Fruit fly (Drosophila melanogaster) whole organism, embryonic: Measurements from ENCODE around the gene sit.

Source experiments
- CG10267 ChIP-seq: fragments of 200-800 bp; sonication (Bioruptor generic); optimal IDR thresholded peaks from 2 replicates; lab custom pipeline; 2018; ENCODE audit warnings: missing biosample characterization, mild to moderate bottlenecking, missing genetic modification characterization, moderate library complexity
- CG13287 ChIP-seq: fragments of 200-800 bp; sonication (Bioruptor generic); IDR thresholded peaks from 2 replicates; pipeline ENCODE4 v1.3.6; 2022; ENCODE audit warnings: missing biosample characterization, missing genetic modification characterization; ENCODE audit not compliant: partially characterized antibody
- CG13424 ChIP-seq: fragments of 200-800 bp; sonication (Bioruptor generic); optimal IDR thresholded peaks from 2 replicates; lab custom pipeline; 2019; ENCODE audit warnings: missing biosample characterization, mild to moderate bottlenecking, missing genetic modification characterization, moderate library complexity
- CG13775 ChIP-seq: fragments of 200-800 bp; sonication (Bioruptor generic); optimal IDR thresholded peaks from 3 replicates; lab custom pipeline; 2017; ENCODE audit warnings: missing biosample characterization, mild to moderate bottlenecking, missing genetic modification characterization
- CG14050 ChIP-seq: fragments of 200-800 bp; sonication (Bioruptor generic); IDR thresholded peaks from 3 replicates; pipeline ENCODE4 v1.3.6; 2022; ENCODE audit warnings: missing biosample characterization, missing genetic modification characterization
- CG14710 ChIP-seq: fragments of 200-800 bp; sonication (Bioruptor generic); optimal IDR thresholded peaks from 3 replicates; lab custom pipeline; 2019; ENCODE audit warnings: missing biosample characterization, mild to moderate bottlenecking, missing genetic modification characterization, moderate library complexity
- CG1603 ChIP-seq: fragments of 200-800 bp; sonication (Bioruptor generic); optimal IDR thresholded peaks from 2 replicates; lab custom pipeline; 2019; ENCODE audit warnings: missing biosample characterization, mild to moderate bottlenecking, missing genetic modification characterization, moderate library complexity
- CG17186 ChIP-seq: fragments of 200-800 bp; sonication (Bioruptor generic); optimal IDR thresholded peaks from 3 replicates; lab custom pipeline; 2017; ENCODE audit warnings: missing biosample characterization, missing genetic modification reagents, missing genetic modification characterization
- CG17829 ChIP-seq: fragments of 200-800 bp; optimal IDR thresholded peaks from 2 replicates; lab custom pipeline; 2019; ENCODE audit warnings: missing biosample characterization, mild to moderate bottlenecking, missing genetic modification characterization, moderate library complexity
- CG18599 ChIP-seq: fragments of 200-800 bp; sonication (Bioruptor generic); optimal IDR thresholded peaks from 3 replicates; lab custom pipeline; 2017; ENCODE audit warnings: missing biosample characterization, missing genetic modification characterization, mild to moderate bottlenecking, moderate library complexity, missing genetic modification reagents
- CG34376 ChIP-seq: fragments of 200-800 bp; sonication (Bioruptor generic); optimal IDR thresholded peaks from 2 replicates; lab custom pipeline; 2018; ENCODE audit warnings: missing biosample characterization, mild to moderate bottlenecking, missing genetic modification characterization
- CG4617 ChIP-seq: fragments of 200-800 bp; sonication (Bioruptor generic); optimal IDR thresholded peaks from 3 replicates; lab custom pipeline; 2016; ENCODE audit warnings: missing biosample characterization, missing genetic modification characterization, borderline replicate concordance
- CG6813 ChIP-seq: fragments of 200-800 bp; sonication (Bioruptor generic); optimal IDR thresholded peaks from 2 replicates; lab custom pipeline; 2017; ENCODE audit warnings: missing biosample characterization, missing genetic modification characterization, mild to moderate bottlenecking, moderate library complexity, missing genetic modification reagents
- CG8924 ChIP-seq: fragments of 200-800 bp; optimal IDR thresholded peaks from 3 replicates; lab custom pipeline; 2019; ENCODE audit warnings: missing biosample characterization, mild to moderate bottlenecking, missing genetic modification characterization, moderate library complexity
- CG9797 ChIP-seq: fragments of 200-800 bp; sonication (Bioruptor generic); optimal IDR thresholded peaks from 3 replicates; lab custom pipeline; 2018; ENCODE audit warnings: missing biosample characterization, mild to moderate bottlenecking, missing genetic modification characterization
- CTCF ChIP-seq: fragments of 200-800 bp; sonication (Bioruptor generic); optimal IDR thresholded peaks from 2 replicates; lab custom pipeline; 2017; ENCODE audit warnings: missing biosample characterization, mild to moderate bottlenecking, missing genetic modification characterization, moderate library complexity
- CoRest ChIP-seq: fragments of 200-800 bp; sonication (Bioruptor generic); optimal IDR thresholded peaks from 3 replicates; lab custom pipeline; 2018; ENCODE audit warnings: missing biosample characterization, mild to moderate bottlenecking, missing genetic modification characterization, moderate library complexity
- D19A ChIP-seq: fragments of 200-800 bp; optimal IDR thresholded peaks from 3 replicates; lab custom pipeline; 2019; ENCODE audit warnings: missing biosample characterization, mild to moderate bottlenecking, missing genetic modification characterization, moderate library complexity
- Dp ChIP-seq: fragments of 200-800 bp; sonication (Bioruptor generic); optimal IDR thresholded peaks from 2 replicates; lab custom pipeline; 2018; ENCODE audit warnings: missing biosample characterization, mild to moderate bottlenecking, missing genetic modification characterization, moderate library complexity
- Dref ChIP-seq: fragments of 200-800 bp; sonication (Bioruptor generic); IDR thresholded peaks from 2 replicates; pipeline ENCODE4 v1.3.6; 2022; ENCODE audit warnings: missing biosample characterization, missing genetic modification characterization
- Ets97D ChIP-seq: fragments of 200-800 bp; sonication (Bioruptor generic); optimal IDR thresholded peaks from 3 replicates; lab custom pipeline; 2016; ENCODE audit warnings: missing biosample characterization, missing genetic modification characterization
- Fer1 ChIP-seq: fragments of 200-800 bp; sonication (Bioruptor generic); optimal IDR thresholded peaks from 2 replicates; lab custom pipeline; 2017; ENCODE audit warnings: missing biosample characterization, mild to moderate bottlenecking, missing genetic modification characterization
- Hr51 ChIP-seq, 2 experiments: fragments of 200-800 bp; sonication (Bioruptor generic); optimal IDR thresholded peaks; 2 replicates in 1 of 2; 3 replicates in 1 of 2; lab custom pipeline; 2016 to 2018; ENCODE audit warnings: missing biosample characterization in 2 of 2, missing genetic modification characterization in 2 of 2, mild to moderate bottlenecking in 1 of 2, moderate library complexity in 1 of 2
- MBD-R2 ChIP-seq: fragments of 200-800 bp; sonication (Bioruptor generic); IDR thresholded peaks from 2 replicates; pipeline ENCODE4 v1.3.6; 2022; ENCODE audit warnings: missing biosample characterization, missing genetic modification characterization
- Max ChIP-seq: fragments of 200-800 bp; sonication (Bioruptor generic); optimal IDR thresholded peaks from 2 replicates; lab custom pipeline; 2016; ENCODE audit warnings: missing biosample characterization, mild to moderate bottlenecking, missing genetic modification characterization
- Neu2 ChIP-seq: fragments of 200-800 bp; sonication (Bioruptor generic); optimal IDR thresholded peaks from 3 replicates; lab custom pipeline; 2016; ENCODE audit warnings: missing biosample characterization, missing genetic modification characterization, borderline replicate concordance
- Opbp ChIP-seq: fragments of 200-800 bp; sonication (Bioruptor generic); IDR thresholded peaks from 3 replicates; pipeline ENCODE4 v1.3.6; 2022; ENCODE audit warnings: missing biosample characterization, missing genetic modification characterization; ENCODE audit not compliant: partially characterized antibody
- Pdp1 ChIP-seq, 2 experiments: fragments of 200-800 bp; sonication (Bioruptor generic); optimal IDR thresholded peaks; 3 replicates each; lab custom pipeline; 2016; ENCODE audit warnings: missing biosample characterization in 2 of 2, missing genetic modification characterization in 2 of 2, mild to moderate bottlenecking in 1 of 2, moderate library complexity in 1 of 2
- Scr ChIP-seq: fragments of 200-800 bp; sonication (Bioruptor generic); IDR thresholded peaks from 2 replicates; pipeline ENCODE4 v1.3.6; 2022; ENCODE audit warnings: missing biosample characterization, missing genetic modification characterization; ENCODE audit not compliant: partially characterized antibody
- Side ChIP-seq: fragments of 200-800 bp; sonication (Bioruptor generic); optimal IDR thresholded peaks from 2 replicates; lab custom pipeline; 2016; ENCODE audit warnings: missing biosample characterization, missing genetic modification characterization
- Sry-δ ChIP-seq: fragments of 200-800 bp; sonication (Bioruptor generic); optimal IDR thresholded peaks from 2 replicates; lab custom pipeline; 2016; ENCODE audit warnings: missing biosample characterization, missing genetic modification characterization
- YL-1 ChIP-seq: fragments of 200-800 bp; sonication (Bioruptor generic); optimal IDR thresholded peaks from 3 replicates; lab custom pipeline; 2017; ENCODE audit warnings: missing biosample characterization, mild to moderate bottlenecking, missing genetic modification characterization
- amos ChIP-seq: fragments of 200-800 bp; sonication (Bioruptor generic); IDR thresholded peaks from 2 replicates; pipeline ENCODE4 v1.3.6; 2022; ENCODE audit warnings: missing biosample characterization, missing genetic modification characterization; ENCODE audit not compliant: partially characterized antibody
- bbx ChIP-seq: fragments of 200-800 bp; sonication (Bioruptor generic); IDR thresholded peaks from 2 replicates; pipeline ENCODE4 v1.3.6; 2022; ENCODE audit warnings: missing biosample characterization, missing genetic modification characterization; ENCODE audit not compliant: partially characterized antibody
- dm ChIP-seq: fragments of 200-800 bp; sonication (Bioruptor generic); optimal IDR thresholded peaks from 3 replicates; lab custom pipeline; 2016; ENCODE audit warnings: missing biosample characterization, missing genetic modification characterization
- lbe ChIP-seq: fragments of 200-800 bp; sonication (Bioruptor generic); optimal IDR thresholded peaks from 2 replicates; lab custom pipeline; 2016; ENCODE audit warnings: missing biosample characterization, mild to moderate bottlenecking, missing genetic modification characterization
- nmo ChIP-seq: fragments of 200-800 bp; sonication (Bioruptor generic); optimal IDR thresholded peaks from 2 replicates; lab custom pipeline; 2018; ENCODE audit warnings: missing biosample characterization, mild to moderate bottlenecking, missing genetic modification characterization, moderate library complexity
- peb ChIP-seq: fragments of 200-800 bp; sonication (Bioruptor generic); IDR thresholded peaks from 2 replicates; pipeline ENCODE4 v1.3.6; 2022; ENCODE audit warnings: missing biosample characterization, missing genetic modification characterization
- sna ChIP-seq: fragments of 200-800 bp; sonication (Bioruptor generic); IDR thresholded peaks from 2 replicates; pipeline ENCODE4 v1.3.6; 2022; ENCODE audit warnings: missing biosample characterization, missing genetic modification characterization; ENCODE audit not compliant: partially characterized antibody
- trem ChIP-seq: fragments of 200-800 bp; optimal IDR thresholded peaks from 3 replicates; lab custom pipeline; 2019; ENCODE audit warnings: missing biosample characterization, mild to moderate bottlenecking, missing genetic modification characterization, moderate library complexity

sit gene

dm6 chr3R:22584582-22584981 lies 22.2 kb upstream of the sit start, which contains the start of the genes CG33107 and CG6937 (continued):
- peak; percentile 17 for TF ChIP-seq CG17829 (tag; lab: Kevin White, UChicago)
- TF ChIP-seq CG13424: no peak
- peak; percentile 35 for TF ChIP-seq CG14710
- peak; percentile 11 for TF ChIP-seq nmo (GFP tag; lab: Kevin White, UChicago)
- TF ChIP-seq CG18599 (GFP tag; lab: Kevin White, UChicago): no peak
- TF ChIP-seq Max (GFP tag; lab: Kevin White, UChicago): peak; percentile 87
- peak; percentile 34 for TF ChIP-seq CG17186 (GFP tag; lab: Kevin White, UChicago)
- TF ChIP-seq Opbp: 0 out of 3 replicates have a peak, but pooled peaks have one; percentile 48
- peak; percentile 15 for TF ChIP-seq CTCF (GFP tag; lab: Kevin White, UChicago)
- no peak for TF ChIP-seq CG13775 (GFP tag; lab: Kevin White, UChicago)
- 0 out of 2 replicates have a peak, but pooled peaks have one; percentile 16 for TF ChIP-seq sna
- peak; percentile 30; the same call in 1 of the 2 replicates for TF ChIP-seq amos
- TF ChIP-seq CG6813 (GFP tag; lab: Kevin White, UChicago): no peak
- peak; percentile 19; the same call in 1 of the 2 replicates for TF ChIP-seq bbx (GFP tag; lab: Robert Waterston, UW)
- peak; percentile 83 for TF ChIP-seq MBD-R2 (GFP tag; lab: Robert Waterston, UW)
- no peak for TF ChIP-seq Hr51 (GFP tag; optimal IDR thresholded peaks at IDR 0.05; lab: Kevin White, UChicago)
- TF ChIP-seq trem (tag; lab: Kevin White, UChicago): peak; percentile 29
- TF ChIP-seq lbe: no peak
- TF ChIP-seq CG34376 (GFP tag; lab: Kevin White, UChicago): peak; percentile 0
- TF ChIP-seq Dref (GFP tag; lab: Robert Waterston, UW): no peak
- TF ChIP-seq Side (GFP tag; lab: Kevin White, UChicago): no peak
- peak; percentile 66 for TF ChIP-seq YL-1 (GFP tag; lab: Kevin White, UChicago)
- peak in 1 of 2 experiments; percentile 31 for TF ChIP-seq Pdp1 (GFP tag; optimal IDR thresholded peaks at IDR 0.05; lab: Kevin White, UChicago)
- peak; percentile 28; the same call in 1 of the 2 replicates for TF ChIP-seq Scr
- TF ChIP-seq Sry-δ (GFP tag; lab: Kevin White, UChicago): peak; percentile 12
- no peak for TF ChIP-seq peb (GFP tag; lab: Robert Waterston, UW)
- TF ChIP-seq CG14050 (GFP tag; lab: Robert Waterston, UW): no peak
- peak; percentile 4 for TF ChIP-seq Fer1 (GFP tag; lab: Kevin White, UChicago)
- peak; percentile 30 for TF ChIP-seq Ets97D (GFP tag; lab: Kevin White, UChicago)
- peak; percentile 61 for TF ChIP-seq CG4617 (GFP tag; lab: Kevin White, UChicago)
- peak; percentile 59 for TF ChIP-seq CG13287
- TF ChIP-seq Dp (GFP tag; lab: Kevin White, UChicago): peak; percentile 77
- TF ChIP-seq CG1603: peak; percentile 65
- TF ChIP-seq CG9797: peak; percentile 82
- TF ChIP-seq dm: peak; percentile 93
- TF ChIP-seq CG10267 (tag; lab: Kevin White, UChicago): peak; percentile 20
- TF ChIP-seq CG8924 (tag; lab: Kevin White, UChicago): peak; percentile 30
- TF ChIP-seq CoRest (tag; lab: Kevin White, UChicago): peak; percentile 4
- TF ChIP-seq D19A (tag; lab: Kevin White, UChicago): no peak
- no peak for TF ChIP-seq Neu2 (GFP tag; lab: Kevin White, UChicago)
